Worm (Caenorhabditis elegans): ENCODE measurements around the gene Y57G11A.2.

DNA sequence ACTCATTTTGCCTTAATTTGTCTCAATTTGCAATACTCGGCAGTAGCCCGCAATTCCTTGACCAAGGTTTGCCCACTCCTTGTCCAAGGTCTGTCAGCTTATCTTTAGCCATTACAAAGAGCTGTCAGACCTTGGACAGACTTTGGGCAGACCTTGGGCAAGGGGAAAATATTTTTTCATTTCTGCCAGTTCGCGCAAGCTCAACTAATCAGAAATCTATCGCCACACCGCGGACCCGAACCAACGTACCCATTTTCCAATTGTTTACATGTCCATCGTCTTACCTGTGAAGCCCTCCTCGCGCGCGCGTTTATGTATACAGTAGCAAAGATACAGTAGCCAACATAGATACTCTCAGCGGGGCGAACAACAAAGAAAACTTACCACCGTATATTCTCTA lies 4.2 kb downstream of the Y57G11A.2 start:
- no peak for TF ChIP-seq mcd-1 (GFP tag; IDR thresholded peaks at IDR 0.05)
- TF ChIP-seq bed-2 (GFP tag; IDR thresholded peaks at IDR 0.05) = no peak
- no peak for TF ChIP-seq hlh-26 (GFP tag; conservative IDR thresholded peaks at IDR 0.05)
- no peak for TF ChIP-seq snpc-4 (GFP tag; optimal IDR thresholded peaks at IDR 0.05)
- TF ChIP-seq snpc-4 (tag; optimal IDR thresholded peaks at IDR 0.05) = peak in 1 of 4 experiments; percentile 74
- TF ChIP-seq Y79H2A.3 (GFP tag; conservative IDR thresholded peaks at IDR 0.05) = no peak
- no peak for TF ChIP-seq Y53G8AR.9 (GFP tag; conservative IDR thresholded peaks at IDR 0.05)
- no peak for TF ChIP-seq madf-6 (GFP tag; IDR thresholded peaks at IDR 0.05)
- TF ChIP-seq mel-28 (tag; optimal IDR thresholded peaks at IDR 0.05; ENCODE audit: borderline replicate concordance) = no peak
- no peak for TF ChIP-seq K11D2.4 (GFP tag; IDR thresholded peaks at IDR 0.05)

Data from whole organism, young adult.